Worm (Caenorhabditis elegans) whole organism, L4 larva: ENCODE results near the gene K03H1.11.

ENCODE experiments used
- ama-1 ChIP-seq: fragments of 150-350 bp; optimal IDR thresholded peaks from 2 replicates; lab custom pipeline; 2014; ENCODE audit warnings: inconsistent platforms, mixed read lengths
- lin-13 ChIP-seq: fragments of 150-350 bp; optimal IDR thresholded peaks from 2 replicates; lab custom pipeline; 2014; ENCODE audit warnings: missing biosample characterization, missing genetic modification reagents, missing genetic modification characterization
- nhr-25 ChIP-seq: sonication (generic microtip); optimal IDR thresholded peaks from 2 replicates; lab custom pipeline; 2017; ENCODE audit warnings: missing genetic modification characterization, mild to moderate bottlenecking, missing compliant biosample characterization, antibody characterized with exemption, moderate library complexity, borderline replicate concordance; ENCODE audit not compliant: insufficient read depth
- snpc-4 ChIP-seq: fragments of 150-350 bp; optimal IDR thresholded peaks from 2 replicates; lab custom pipeline; 2014; ENCODE audit warnings: missing biosample characterization, missing genetic modification characterization

ce11 chrIII:9986827-9987429 is 35.2 kb upstream of the K03H1.11 start, which contains the start of gene C05B5.12:
- TF ChIP-seq snpc-4 (tag; lab: Kevin White, UChicago): no peak
- TF ChIP-seq lin-13 (GFP tag; lab: Kevin White, UChicago): no peak
- TF ChIP-seq ama-1 (lab: Kevin White, UChicago): no peak
- no peak for TF ChIP-seq nhr-25
